Worm (Caenorhabditis elegans) whole organism, L1 larva: ENCODE results near the gene lact-5.

Experiments used
- aly-2 ChIP-seq: fragments of 150-350 bp; optimal IDR thresholded peaks from 2 replicates; lab custom pipeline; 2014; ENCODE audit warnings: missing biosample characterization, missing genetic modification characterization
- ces-1 ChIP-seq: fragments of 150-350 bp; optimal IDR thresholded peaks from 2 replicates; lab custom pipeline; 2014; ENCODE audit warnings: missing biosample characterization, missing genetic modification reagents, missing genetic modification characterization
- dpl-1 ChIP-seq, 3 experiments: fragments of 150-350 bp in 2 of 3; sonication (generic microtip) in 1 of 3; optimal IDR thresholded peaks; 2 replicates each; lab custom pipeline; 2014 to 2017; ENCODE audit warnings: missing biosample characterization in 3 of 3, missing genetic modification characterization in 3 of 3, missing genetic modification reagents in 3 of 3
- elt-3 ChIP-seq, 6 experiments: fragments of 150-350 bp in 1 of 6; sonication (generic microtip); optimal IDR thresholded peaks; 2 replicates each; lab custom pipeline; 2017 to 2018; ENCODE audit warnings: missing biosample characterization in 6 of 6, missing genetic modification characterization in 6 of 6, inconsistent platforms in 1 of 6
- jun-1 ChIP-seq: fragments of 150-350 bp; optimal IDR thresholded peaks from 2 replicates; lab custom pipeline; 2014; ENCODE audit warnings: missing biosample characterization, missing genetic modification reagents, missing genetic modification characterization
- lin-39 ChIP-seq: fragments of 150-350 bp; optimal IDR thresholded peaks from 2 replicates; lab custom pipeline; 2014; ENCODE audit warnings: missing biosample characterization, missing genetic modification reagents, missing genetic modification characterization
- mep-1 ChIP-seq: fragments of 150-350 bp; optimal IDR thresholded peaks from 2 replicates; lab custom pipeline; 2014; ENCODE audit warnings: missing biosample characterization, missing genetic modification characterization
- nhr-12 ChIP-seq: sonication (generic microtip); optimal IDR thresholded peaks from 2 replicates; lab custom pipeline; 2017; ENCODE audit warnings: missing biosample characterization, missing genetic modification characterization
- sptf-1 ChIP-seq: fragments of 150-350 bp; optimal IDR thresholded peaks from 2 replicates; lab custom pipeline; 2014; ENCODE audit warnings: missing biosample characterization, missing genetic modification characterization
- zag-1 ChIP-seq: fragments of 150-350 bp; optimal IDR thresholded peaks from 2 replicates; lab custom pipeline; 2014; ENCODE audit warnings: missing biosample characterization, missing genetic modification characterization
- ztf-11 ChIP-seq, 2 experiments: sonication (generic microtip); optimal IDR thresholded peaks; 2 replicates each; lab custom pipeline; 2016 to 2017; ENCODE audit warnings: missing genetic modification characterization in 2 of 2, missing biosample characterization in 1 of 2, missing compliant biosample characterization in 1 of 2
- ztf-4 ChIP-seq: fragments of 150-350 bp; optimal IDR thresholded peaks from 2 replicates; lab custom pipeline; 2014; ENCODE audit warnings: missing biosample characterization, missing genetic modification characterization

ce11 chrII:4802917-4803316 is 18.6 kb downstream of the lact-5 start:
- TF ChIP-seq ztf-4 (tag; lab: Kevin White, UChicago) (no peak), jun-1 (tag; lab: Kevin White, UChicago) (no peak), sptf-1 (tag; lab: Kevin White, UChicago) (no peak), mep-1 (tag; lab: Kevin White, UChicago) (no peak), zag-1 (tag; lab: Kevin White, UChicago) (no peak), lin-39 (no peak), ztf-11 (tag; optimal IDR thresholded peaks at IDR 0.05; lab: Kevin White, UChicago) (no peak), nhr-12 (tag; lab: Kevin White, UChicago) (no peak), dpl-1 (GFP tag; optimal IDR thresholded peaks at IDR 0.05; lab: Kevin White, UChicago) (no peak), ces-1 (no peak), aly-2 (tag; lab: Kevin White, UChicago) (no peak), elt-3 (tag; optimal IDR thresholded peaks at IDR 0.05; lab: Kevin White, UChicago) (no peak)
